In the genomic region with DNA sequence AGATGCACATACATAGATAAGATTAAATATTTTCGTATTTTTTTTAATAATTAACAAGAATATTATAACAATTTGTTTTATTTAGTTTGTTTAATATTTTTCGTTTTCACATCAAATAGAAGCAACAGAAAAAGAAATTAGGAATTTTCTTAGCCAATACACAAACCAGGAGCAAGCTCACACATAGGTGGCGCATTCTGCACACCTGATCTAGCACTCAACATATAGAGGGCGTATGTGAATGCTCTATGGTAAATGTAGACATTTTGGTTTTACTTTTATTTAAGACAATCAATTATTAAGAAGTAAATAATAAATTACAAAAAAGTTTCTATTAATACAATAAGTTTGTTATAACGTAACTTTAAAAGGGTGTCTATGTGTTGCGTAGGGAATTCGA, we compare ENCODE assay signal across 1 fruit fly cellular context.
TF ChIP-seq lines count a peak whose summit lies in the region.

No protein-coding gene starts in this region.

TF ChIP-seq in whole organism, embryonic, 481 proteins besides CTCF, POLR2A, EP300 and RAD21 (continued from another document):
- TF ChIP-seq NFAT (GFP tag; IDR thresholded peaks at IDR 0.05; lab: Robert Waterston, UW) = peak; percentile 86
- TF ChIP-seq ase (GFP tag; IDR thresholded peaks at IDR 0.05; lab: Robert Waterston, UW) = peak; percentile 69; the same call in 2 of the 3 replicates
- no peak for TF ChIP-seq HHEX (GFP tag; optimal IDR thresholded peaks at IDR 0.05; lab: Kevin White, UChicago)
- peak; percentile 80 for TF ChIP-seq slbo (GFP tag; IDR thresholded peaks at IDR 0.05; lab: Robert Waterston, UW)
- peak; percentile 100 for TF ChIP-seq Dip2 (GFP tag; IDR thresholded peaks at IDR 0.05; lab: Robert Waterston, UW)
